Fruit fly (Drosophila melanogaster) Kc167 (cell line): Measurements from ENCODE around the gene scf.

Source experiments
- Myc ChIP-seq: fragments of >200 bp; optimal IDR thresholded peaks from 2 replicates; lab custom pipeline; 2017; ENCODE audit warnings: missing external identifiers
- h ChIP-seq: fragments of >200 bp; optimal IDR thresholded peaks from 3 replicates; lab custom pipeline; 2018; ENCODE audit warnings: missing external identifiers
- psq ChIP-seq: fragments of >200 bp; optimal IDR thresholded peaks from 2 replicates; lab custom pipeline; 2017; ENCODE audit warnings: missing external identifiers
- ttk ChIP-seq: sonication (Bioruptor generic); optimal IDR thresholded peaks from 2 replicates; lab custom pipeline; 2017; ENCODE audit warnings: missing external identifiers

DNA sequence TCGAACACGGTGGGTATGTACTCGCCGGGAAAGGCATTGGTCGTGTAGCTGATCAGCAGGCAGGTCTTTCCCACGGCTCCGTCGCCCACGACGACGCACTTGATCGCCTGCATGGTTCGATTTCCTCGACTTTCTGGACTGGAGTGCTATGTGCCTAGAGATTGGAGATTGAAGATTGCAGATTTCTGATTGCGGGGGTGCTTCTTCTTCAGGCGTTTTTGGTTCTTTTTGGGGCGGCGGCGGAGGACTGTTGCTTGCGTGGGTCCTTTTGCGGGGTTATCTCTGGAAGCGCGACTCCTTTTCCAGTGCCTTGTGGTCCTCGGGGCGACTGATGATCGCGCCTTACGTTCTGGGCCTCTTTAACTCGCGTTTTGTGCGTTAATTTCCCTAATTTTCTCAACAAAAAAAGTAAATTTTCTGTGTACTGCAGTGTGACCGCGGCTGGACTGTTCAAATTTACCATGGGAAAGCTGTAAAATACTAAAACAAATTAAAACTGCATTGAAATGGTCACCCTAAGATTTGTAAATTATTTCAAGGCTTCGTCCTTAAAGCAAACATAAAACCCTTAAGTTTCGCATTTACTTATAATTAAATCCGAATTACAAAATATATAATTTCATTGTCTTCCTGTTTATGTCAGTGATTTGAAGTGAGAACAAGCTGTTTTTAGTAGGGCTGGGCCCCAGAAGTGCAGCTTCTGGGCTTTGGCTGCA, 3.9 kb downstream of the scf start, which contains the start of the genes Rac1 and Acat2:
- no peak for TF ChIP-seq ttk (lab: Kevin White, UChicago)
- TF ChIP-seq h (lab: Kevin White, UChicago), result no peak
- no peak for TF ChIP-seq Myc (lab: Kevin White, UChicago)
- TF ChIP-seq psq (lab: Kevin White, UChicago), result no peak
